Worm (Caenorhabditis elegans): ENCODE results near the gene lntl-1.

The lntl-1 gene

ce11 chrIV:5762770-5763169 is 44.1 kb downstream of the lntl-1 start (continued):
- TF ChIP-seq unc-30 (tag; optimal IDR thresholded peaks at IDR 0.05) = no peak
- TF ChIP-seq ztf-4 (tag; optimal IDR thresholded peaks at IDR 0.05) = no peak
- TF ChIP-seq ces-1 (GFP tag; optimal IDR thresholded peaks at IDR 0.05) = no peak
- TF ChIP-seq unc-62 (GFP tag; optimal IDR thresholded peaks at IDR 0.05) = no peak
- peak in 1 of 2 experiments; percentile 56 for TF ChIP-seq lin-35 (GFP tag; optimal IDR thresholded peaks at IDR 0.05)

ce11 chrIV:5761211-5761907 is 45.5 kb downstream of the lntl-1 start:
- TF ChIP-seq unc-62 (GFP tag; optimal IDR thresholded peaks at IDR 0.05) (no peak), blmp-1 (tag; optimal IDR thresholded peaks at IDR 0.05) (peak; percentile 13)

ce11 chrIV:5760656-5761055 is 46.2 kb downstream of the lntl-1 start:
- TF ChIP-seq sox-4 (tag; optimal IDR thresholded peaks at IDR 0.05) (no peak), vab-15 (tag; optimal IDR thresholded peaks at IDR 0.05) (no peak), sptf-1 (tag; optimal IDR thresholded peaks at IDR 0.05) (no peak), unc-98 (GFP tag; IDR thresholded peaks at IDR 0.05) (no peak), ztf-4 (tag; optimal IDR thresholded peaks at IDR 0.05) (no peak), ces-1 (GFP tag; optimal IDR thresholded peaks at IDR 0.05) (no peak), tbx-2 (tag; optimal IDR thresholded peaks at IDR 0.05) (no peak), pax-3 (tag; optimal IDR thresholded peaks at IDR 0.05) (no peak), swsn-7 (tag; optimal IDR thresholded peaks at IDR 0.05) (no peak), dpl-1 (GFP tag; optimal IDR thresholded peaks at IDR 0.05) (no peak), ceh-82 (tag; optimal IDR thresholded peaks at IDR 0.05) (no peak), ceh-88 (GFP tag; IDR thresholded peaks at IDR 0.05) (no peak), elt-3 (tag; optimal IDR thresholded peaks at IDR 0.05) (no peak), nhr-84 (tag; optimal IDR thresholded peaks at IDR 0.05) (no peak), C04F5.9 (tag; optimal IDR thresholded peaks at IDR 0.05) (no peak), Y116A8C.19 (tag; optimal IDR thresholded peaks at IDR 0.05; ENCODE audit: borderline replicate concordance) (no peak)

ce11 chrIV:5758695-5759094 is 48.2 kb downstream of the lntl-1 start:
- TF ChIP-seq pax-3 (tag; optimal IDR thresholded peaks at IDR 0.05) (no peak), nhr-85 (tag) (peak; percentile 70), blmp-1 (tag; optimal IDR thresholded peaks at IDR 0.05) (peak; percentile 13)

ce11 chrIV:5757762-5758161 is 49.1 kb downstream of the lntl-1 start, which contains the start of gene nhr-46:
Gene nhr-46 (minus strand): TSS chrIV:5757862.
- no peak for TF ChIP-seq sptf-1 (tag; optimal IDR thresholded peaks at IDR 0.05)
- TF ChIP-seq C04F5.9 (tag; optimal IDR thresholded peaks at IDR 0.05) = no peak
- TF ChIP-seq nhr-85 (tag) = peak; percentile 9
- TF ChIP-seq pag-3 (tag; optimal IDR thresholded peaks at IDR 0.05; ENCODE audit: borderline replicate concordance, insufficient read depth) = no peak
- no peak for TF ChIP-seq unc-86 (tag; optimal IDR thresholded peaks at IDR 0.05)
- no peak for TF ChIP-seq efl-1 (optimal IDR thresholded peaks at IDR 0.05)
- peak in 1 of 2 experiments; percentile 22 for TF ChIP-seq efl-1 (GFP tag; optimal IDR thresholded peaks at IDR 0.05 in 1 of 2)
- no peak for TF ChIP-seq nhr-76 (tag; optimal IDR thresholded peaks at IDR 0.05)
- no peak for TF ChIP-seq ceh-88 (GFP tag; IDR thresholded peaks at IDR 0.05)

- TF ChIP-seq elt-2 (tag; optimal IDR thresholded peaks at IDR 0.05) (peak; percentile 77), mdl-1 (tag; optimal IDR thresholded peaks at IDR 0.05) (peak in 1 of 2 experiments; percentile 18), lin-35 (GFP tag; optimal IDR thresholded peaks at IDR 0.05) (peak in 1 of 2 experiments; percentile 17), nhr-90 (tag; optimal IDR thresholded peaks at IDR 0.05; ENCODE audit: poor library complexity) (peak; percentile 34), zag-1 (tag; optimal IDR thresholded peaks at IDR 0.05) (no peak), unc-86 (tag; optimal IDR thresholded peaks at IDR 0.05) (no peak), snpc-4 (tag; optimal IDR thresholded peaks at IDR 0.05) (no peak), nhr-20 (tag; optimal IDR thresholded peaks at IDR 0.05) (peak; percentile 57), nhr-71 (tag; optimal IDR thresholded peaks at IDR 0.05) (peak; percentile 36), nhr-85 (tag) (peak; percentile 39), nhr-19 (GFP tag; conservative IDR thresholded peaks at IDR 0.05) (0 out of 2 replicates have a peak, but pooled peaks have one; percentile 6), lin-14 (GFP tag; optimal IDR thresholded peaks at IDR 0.05) (peak; percentile 23)
Measured at ce11 chrIV:5755922-5756321, 51.0 kb downstream of the lntl-1 start.

All from whole organism, L1 larva.